Fruit fly (Drosophila melanogaster) whole organism, embryonic: ENCODE measurements around the gene Alg9.
A peak's percentile ranks its signal among the peaks of the same experiment; 100 is the strongest.

Experiments used
- Aef1 ChIP-seq: fragments of 200-800 bp; sonication (Bioruptor generic); IDR thresholded peaks from 3 replicates; pipeline ENCODE4 v1.3.6; 2022; ENCODE audit warnings: missing biosample characterization, missing genetic modification characterization
- Antp ChIP-seq: fragments of 200-800 bp; sonication (Bioruptor generic); optimal IDR thresholded peaks from 3 replicates; lab custom pipeline; 2016; ENCODE audit warnings: missing biosample characterization, missing genetic modification characterization
- CG10431 ChIP-seq: fragments of 200-800 bp; sonication (Bioruptor generic); optimal IDR thresholded peaks from 3 replicates; lab custom pipeline; 2018; ENCODE audit warnings: missing biosample characterization, mild to moderate bottlenecking, missing genetic modification characterization
- CG10543 ChIP-seq: fragments of 200-800 bp; sonication (Bioruptor generic); optimal IDR thresholded peaks from 3 replicates; lab custom pipeline; 2017; ENCODE audit warnings: missing biosample characterization, mild to moderate bottlenecking, missing genetic modification characterization, moderate library complexity
- CG10979 ChIP-seq: fragments of 200-800 bp; sonication (Bioruptor generic); optimal IDR thresholded peaks from 2 replicates; lab custom pipeline; 2018; ENCODE audit warnings: missing biosample characterization, mild to moderate bottlenecking, missing genetic modification characterization, moderate library complexity
- CG12391 ChIP-seq: fragments of 200-800 bp; sonication (Bioruptor generic); optimal IDR thresholded peaks from 3 replicates; lab custom pipeline; 2018; ENCODE audit warnings: missing biosample characterization, mild to moderate bottlenecking, missing genetic modification characterization, moderate library complexity
- CG12659 ChIP-seq: fragments of 200-800 bp; sonication (Bioruptor generic); optimal IDR thresholded peaks from 3 replicates; lab custom pipeline; 2017; ENCODE audit warnings: mild to moderate bottlenecking, missing biosample characterization, missing genetic modification reagents, missing genetic modification characterization
- CG13424 ChIP-seq: fragments of 200-800 bp; sonication (Bioruptor generic); optimal IDR thresholded peaks from 2 replicates; lab custom pipeline; 2019; ENCODE audit warnings: missing biosample characterization, mild to moderate bottlenecking, missing genetic modification characterization, moderate library complexity
- CG15269 ChIP-seq: fragments of 200-800 bp; sonication (Bioruptor generic); optimal IDR thresholded peaks from 2 replicates; lab custom pipeline; 2018; ENCODE audit warnings: missing biosample characterization, mild to moderate bottlenecking, missing genetic modification characterization, moderate library complexity
- CG16863 ChIP-seq: fragments of 200-800 bp; sonication (Bioruptor generic); optimal IDR thresholded peaks from 3 replicates; lab custom pipeline; 2016; ENCODE audit warnings: missing biosample characterization, missing genetic modification characterization
- CG2678 ChIP-seq: fragments of 200-800 bp; sonication (Bioruptor generic); optimal IDR thresholded peaks from 3 replicates; lab custom pipeline; 2019; ENCODE audit warnings: missing biosample characterization, mild to moderate bottlenecking, missing genetic modification characterization, moderate library complexity
- CG30020 ChIP-seq: fragments of 200-800 bp; optimal IDR thresholded peaks from 2 replicates; lab custom pipeline; 2019; ENCODE audit warnings: missing biosample characterization, mild to moderate bottlenecking, missing genetic modification characterization, moderate library complexity
- CG3281 ChIP-seq: fragments of 200-800 bp; sonication (Bioruptor generic); optimal IDR thresholded peaks from 3 replicates; lab custom pipeline; 2017; ENCODE audit warnings: missing biosample characterization, mild to moderate bottlenecking, missing genetic modification characterization
- CG4424 ChIP-seq: fragments of 200-800 bp; sonication (Bioruptor generic); optimal IDR thresholded peaks from 3 replicates; lab custom pipeline; 2016; ENCODE audit warnings: missing biosample characterization, missing genetic modification characterization
- CG6272 ChIP-seq: fragments of 200-800 bp; sonication (Bioruptor generic); IDR thresholded peaks from 2 replicates; pipeline ENCODE4 v1.3.6; 2022; ENCODE audit warnings: missing biosample characterization, missing genetic modification characterization
- CG6654 ChIP-seq: fragments of 200-800 bp; sonication (Bioruptor generic); optimal IDR thresholded peaks from 2 replicates; lab custom pipeline; 2017; ENCODE audit warnings: missing biosample characterization, mild to moderate bottlenecking, missing genetic modification characterization
- CG6765 ChIP-seq: fragments of 200-800 bp; sonication (Bioruptor generic); optimal IDR thresholded peaks from 3 replicates; lab custom pipeline; 2017; ENCODE audit warnings: missing biosample characterization, mild to moderate bottlenecking, missing genetic modification characterization
- CG7786 ChIP-seq: fragments of 200-800 bp; sonication (Bioruptor generic); optimal IDR thresholded peaks from 2 replicates; lab custom pipeline; 2016; ENCODE audit warnings: missing biosample characterization, missing genetic modification characterization
- CG8089 ChIP-seq: fragments of 200-800 bp; sonication (Bioruptor generic); optimal IDR thresholded peaks from 3 replicates; lab custom pipeline; 2016; ENCODE audit warnings: missing biosample characterization, missing genetic modification characterization
- CG8290 ChIP-seq, 3 experiments: fragments of 200-800 bp; sonication (Bioruptor generic); optimal IDR thresholded peaks; 2 replicates each; lab custom pipeline; 2016 to 2019; ENCODE audit warnings: missing biosample characterization in 3 of 3, missing genetic modification characterization in 3 of 3, mild to moderate bottlenecking in 2 of 3, moderate library complexity in 1 of 3
- CG8478 ChIP-seq: fragments of >200 bp; optimal IDR thresholded peaks from 2 replicates; lab custom pipeline; 2018
- CG8924 ChIP-seq: fragments of 200-800 bp; optimal IDR thresholded peaks from 3 replicates; lab custom pipeline; 2019; ENCODE audit warnings: missing biosample characterization, mild to moderate bottlenecking, missing genetic modification characterization, moderate library complexity
- Dbx ChIP-seq: fragments of 200-800 bp; sonication (Bioruptor generic); IDR thresholded peaks from 3 replicates; pipeline ENCODE4 v1.3.6; 2022; ENCODE audit warnings: missing biosample characterization, missing genetic modification characterization
- Dek ChIP-seq: fragments of 200-800 bp; sonication (Bioruptor generic); optimal IDR thresholded peaks from 3 replicates; lab custom pipeline; 2019; ENCODE audit warnings: missing biosample characterization, mild to moderate bottlenecking, missing genetic modification characterization, moderate library complexity
- Dfd ChIP-seq, 2 experiments: fragments of >200 bp; optimal IDR thresholded peaks; 2 replicates each; lab custom pipeline; 2017; ENCODE audit warnings: missing biosample characterization in 2 of 2, missing genetic modification characterization in 2 of 2
- Dip2 ChIP-seq: fragments of 200-800 bp; sonication (Bioruptor generic); IDR thresholded peaks from 2 replicates; pipeline ENCODE4 v1.3.6; 2022; ENCODE audit warnings: missing biosample characterization, missing genetic modification characterization
- GATAe ChIP-seq: fragments of 200-800 bp; sonication (Bioruptor generic); conservative IDR thresholded peaks from 2 replicates; pipeline ENCODE4 v1.3.6; 2022; ENCODE audit warnings: missing biosample characterization, missing genetic modification characterization
- H2.0 ChIP-seq: fragments of 200-800 bp; sonication (Bioruptor generic); IDR thresholded peaks from 2 replicates; pipeline ENCODE4 v1.3.6; 2022; ENCODE audit warnings: missing biosample characterization, missing genetic modification characterization
- HLH54F ChIP-seq: fragments of 200-800 bp; sonication (Bioruptor generic); optimal IDR thresholded peaks from 3 replicates; lab custom pipeline; 2016; ENCODE audit warnings: missing biosample characterization, missing genetic modification characterization
- HmgZ ChIP-seq: fragments of 200-800 bp; sonication (Bioruptor generic); optimal IDR thresholded peaks from 2 replicates; lab custom pipeline; 2018; ENCODE audit warnings: missing biosample characterization, mild to moderate bottlenecking, missing genetic modification characterization
- Med ChIP-seq: fragments of 200-800 bp; sonication (Bioruptor generic); peaks from one replicate; lab custom pipeline; 2016; ENCODE audit warnings: missing biosample characterization, missing genetic modification characterization, mild to moderate bottlenecking, inconsistent platforms, moderate library complexity
- Mrtf ChIP-seq: fragments of 200-800 bp; sonication (Bioruptor generic); IDR thresholded peaks from 3 replicates; pipeline ENCODE4 v1.3.6; 2022; ENCODE audit warnings: missing biosample characterization, missing genetic modification characterization
- Myb ChIP-seq: fragments of 200-800 bp; sonication (Bioruptor generic); optimal IDR thresholded peaks from 2 replicates; lab custom pipeline; 2016; ENCODE audit warnings: missing biosample characterization, missing genetic modification characterization
- Oli ChIP-seq: fragments of 200-800 bp; sonication (Bioruptor generic); optimal IDR thresholded peaks from 2 replicates; lab custom pipeline; 2018; ENCODE audit warnings: missing biosample characterization, mild to moderate bottlenecking, missing genetic modification characterization, moderate library complexity
- Sin3A ChIP-seq: fragments of >200 bp; optimal IDR thresholded peaks from 2 replicates; lab custom pipeline; 2018
- Six4 ChIP-seq: fragments of 200-800 bp; sonication (Bioruptor generic); optimal IDR thresholded peaks from 2 replicates; lab custom pipeline; 2016; ENCODE audit warnings: missing biosample characterization, missing genetic modification characterization
- Tbp ChIP-seq: fragments of >200 bp; optimal IDR thresholded peaks from 2 replicates; lab custom pipeline; 2018; ENCODE audit warnings: missing biosample characterization, missing genetic modification characterization
- amos ChIP-seq: fragments of 200-800 bp; sonication (Bioruptor generic); IDR thresholded peaks from 2 replicates; pipeline ENCODE4 v1.3.6; 2022; ENCODE audit warnings: missing biosample characterization, missing genetic modification characterization; ENCODE audit not compliant: partially characterized antibody
- bab2 ChIP-seq: fragments of 200-800 bp; sonication (Bioruptor generic); optimal IDR thresholded peaks from 2 replicates; lab custom pipeline; 2016; ENCODE audit warnings: missing biosample characterization, missing genetic modification characterization
- bbx ChIP-seq: fragments of 200-800 bp; sonication (Bioruptor generic); IDR thresholded peaks from 2 replicates; pipeline ENCODE4 v1.3.6; 2022; ENCODE audit warnings: missing biosample characterization, missing genetic modification characterization; ENCODE audit not compliant: partially characterized antibody
- chm ChIP-seq: fragments of 200-800 bp; sonication (Bioruptor generic); IDR thresholded peaks from 2 replicates; pipeline ENCODE4 v1.3.6; 2022; ENCODE audit warnings: missing biosample characterization, missing genetic modification characterization
- crp ChIP-seq, 2 experiments: fragments of 200-800 bp; sonication (Bioruptor generic); optimal IDR thresholded peaks; 2 replicates in 1 of 2; 3 replicates in 1 of 2; lab custom pipeline; 2017; ENCODE audit warnings: missing biosample characterization in 2 of 2, missing genetic modification characterization in 2 of 2, mild to moderate bottlenecking in 1 of 2, moderate library complexity in 1 of 2
- her ChIP-seq: fragments of 200-800 bp; sonication (Bioruptor generic); optimal IDR thresholded peaks from 2 replicates; lab custom pipeline; 2016; ENCODE audit warnings: missing biosample characterization, missing genetic modification characterization
- p53 ChIP-seq: fragments of 200-800 bp; sonication (Bioruptor generic); optimal IDR thresholded peaks from 2 replicates; lab custom pipeline; 2016; ENCODE audit warnings: missing biosample characterization, missing genetic modification characterization
- pfk ChIP-seq: fragments of 200-800 bp; sonication (Bioruptor generic); optimal IDR thresholded peaks from 2 replicates; lab custom pipeline; 2018; ENCODE audit warnings: missing biosample characterization, mild to moderate bottlenecking, missing genetic modification characterization, moderate library complexity
- sc ChIP-seq, 3 experiments: fragments of >200 bp in 2 of 3; fragments of 200-800 bp in 1 of 3; sonication (Bioruptor generic) in 1 of 3; optimal IDR thresholded peaks; 2 replicates in 2 of 3; 3 replicates in 1 of 3; lab custom pipeline; 2017; ENCODE audit warnings: mild to moderate bottlenecking in 1 of 3, missing biosample characterization in 1 of 3, missing genetic modification characterization in 1 of 3, missing genetic modification reagents in 1 of 3
- slou ChIP-seq: fragments of 200-800 bp; sonication (Bioruptor generic); optimal IDR thresholded peaks from 3 replicates; lab custom pipeline; 2016; ENCODE audit warnings: missing biosample characterization, missing genetic modification characterization
- tx ChIP-seq: fragments of 200-800 bp; sonication (Bioruptor generic); optimal IDR thresholded peaks from 2 replicates; lab custom pipeline; 2016; ENCODE audit warnings: missing biosample characterization, missing genetic modification characterization
- unc-4 ChIP-seq: fragments of 200-800 bp; sonication (Bioruptor generic); IDR thresholded peaks from 2 replicates; pipeline ENCODE4 v1.3.6; 2022; ENCODE audit warnings: missing biosample characterization, missing genetic modification characterization; ENCODE audit not compliant: partially characterized antibody

Alg9 gene

DNA sequence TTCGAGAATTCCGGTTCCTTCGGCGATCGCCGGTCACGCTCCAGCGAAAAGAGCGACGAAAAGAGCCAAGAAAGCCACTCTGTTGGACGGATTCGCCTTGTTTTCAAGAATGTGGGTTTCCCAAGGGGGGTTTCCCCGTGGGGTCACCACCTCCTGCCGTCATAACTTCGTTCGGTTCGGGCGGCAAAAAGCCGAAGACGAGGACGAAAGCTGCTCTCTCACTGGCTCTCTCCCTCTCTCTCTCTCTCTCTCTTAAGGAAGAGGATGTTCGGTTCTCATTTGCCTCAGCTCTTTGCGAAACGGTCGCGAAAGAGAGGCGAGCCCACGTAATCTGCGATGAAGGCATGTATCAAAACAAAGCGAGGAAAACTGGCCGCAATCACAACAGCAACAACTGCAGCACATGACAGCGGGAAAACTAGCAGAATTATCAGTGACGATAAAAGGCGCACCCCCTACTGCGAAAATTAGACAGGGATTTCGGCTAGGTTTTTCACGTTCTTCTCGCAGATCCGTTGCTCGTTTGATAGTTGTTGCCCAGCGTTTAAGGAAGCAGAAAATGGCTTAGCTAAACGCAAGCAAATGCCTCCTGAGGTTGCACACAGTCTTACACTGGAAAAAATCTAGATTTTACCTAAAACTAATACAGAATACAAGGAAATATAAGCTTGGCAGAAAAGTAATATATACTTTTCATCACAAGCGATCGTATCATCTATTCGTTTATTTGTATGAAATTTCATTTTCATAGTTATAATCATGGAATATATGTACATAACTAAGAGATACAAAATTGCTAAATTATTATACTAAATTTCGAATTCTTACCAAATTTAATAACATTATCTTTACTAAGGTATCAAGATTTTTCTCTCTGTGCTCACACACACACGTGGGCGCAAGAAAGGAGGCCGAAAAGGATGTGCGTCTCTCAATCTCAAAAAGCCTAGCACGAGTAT lies 37.6 kb upstream of the Alg9 start, which contains the start of gene dan (continued):
- TF ChIP-seq CG10431 (GFP tag; lab: Kevin White, UChicago) (no peak), Dbx (GFP tag; lab: Robert Waterston, UW) (no peak), Sin3A (lab: Kevin White, UChicago) (no peak), bab2 (GFP tag; lab: Kevin White, UChicago) (no peak), tx (GFP tag; lab: Kevin White, UChicago) (no peak), pfk (GFP tag; lab: Kevin White, UChicago) (no peak), Tbp (no peak), sc (optimal IDR thresholded peaks at IDR 0.05; lab: Kevin White, UChicago) (no peak), sc (GFP tag; optimal IDR thresholded peaks at IDR 0.05; lab: Kevin White, UChicago) (no peak), CG15269 (tag; lab: Kevin White, UChicago) (peak; percentile 51), H2.0 (GFP tag; lab: Robert Waterston, UW) (no peak), slou (no peak), Antp (GFP tag; lab: Kevin White, UChicago) (no peak), CG8089 (GFP tag; lab: Kevin White, UChicago) (no peak), Dek (tag; lab: Kevin White, UChicago) (peak; percentile 41), CG8924 (tag; lab: Kevin White, UChicago) (peak; percentile 66), unc-4 (no peak), her (GFP tag; lab: Kevin White, UChicago) (no peak), CG6272 (GFP tag; lab: Robert Waterston, UW) (no peak), Aef1 (GFP tag; lab: Robert Waterston, UW) (no peak), Dfd (GFP tag; optimal IDR thresholded peaks at IDR 0.05; lab: Kevin White, UChicago) (no peak), CG7786 (GFP tag; lab: Kevin White, UChicago) (no peak), GATAe (GFP tag; lab: Robert Waterston, UW) (no peak), Med (no peak), Mrtf (GFP tag; lab: Robert Waterston, UW) (no peak), chm (GFP tag; lab: Robert Waterston, UW) (no peak), CG16863 (GFP tag; lab: Kevin White, UChicago) (no peak), Oli (tag; lab: Kevin White, UChicago) (peak; percentile 44), Myb (GFP tag; lab: Kevin White, UChicago) (no peak), Six4 (no peak), HLH54F (GFP tag; lab: Kevin White, UChicago) (no peak), bbx (GFP tag; lab: Robert Waterston, UW) (no peak), CG4424 (GFP tag; lab: Kevin White, UChicago) (peak; percentile 40), CG30020 (tag; lab: Kevin White, UChicago) (no peak), CG12659 (peak; percentile 37), CG13424 (peak; percentile 61), HmgZ (tag; lab: Kevin White, UChicago) (no peak), crp (GFP tag; optimal IDR thresholded peaks at IDR 0.05; lab: Kevin White, UChicago) (no peak), CG10543 (GFP tag; lab: Kevin White, UChicago) (no peak), amos (GFP tag; lab: Robert Waterston, UW) (no peak), p53 (GFP tag; lab: Kevin White, UChicago) (no peak), Dip2 (GFP tag; lab: Robert Waterston, UW) (no peak), CG12391 (peak; percentile 60), CG6654 (GFP tag; lab: Kevin White, UChicago) (no peak), CG8290 (GFP tag; optimal IDR thresholded peaks at IDR 0.05; lab: Kevin White, UChicago) (no peak), CG8290 (tag; optimal IDR thresholded peaks at IDR 0.05; lab: Kevin White, UChicago) (no peak), CG10979 (tag; lab: Kevin White, UChicago) (peak; percentile 65), CG8478 (lab: Kevin White, UChicago) (no peak), CG6765 (GFP tag; lab: Kevin White, UChicago) (no peak), CG3281 (peak; percentile 48), CG2678 (tag; lab: Kevin White, UChicago) (peak; percentile 68)
